Worm (Caenorhabditis elegans) whole organism, late embryonic: Measurements from ENCODE around the gene T01G6.10.

Experiments used
- ama-1 ChIP-seq: fragments of 150-350 bp; optimal IDR thresholded peaks from 2 replicates; lab custom pipeline; 2014
- dve-1 ChIP-seq: sonication (generic microtip); optimal IDR thresholded peaks from 2 replicates; lab custom pipeline; 2017; ENCODE audit warnings: antibody characterized with exemption, mild to moderate bottlenecking, missing genetic modification characterization, missing compliant biosample characterization
- hlh-13 ChIP-seq: fragments of 200-800 bp; sonication (Bioruptor generic); optimal IDR thresholded peaks from 2 replicates; lab custom pipeline; 2018; ENCODE audit warnings: mild to moderate bottlenecking, missing genetic modification characterization, missing compliant biosample characterization
- pqm-1 ChIP-seq: sonication (generic microtip); optimal IDR thresholded peaks from 2 replicates; lab custom pipeline; 2016; ENCODE audit warnings: missing genetic modification characterization, missing compliant biosample characterization
- pros-1 ChIP-seq: fragments of 150-350 bp; optimal IDR thresholded peaks from 2 replicates; lab custom pipeline; 2014; ENCODE audit warnings: missing biosample characterization, missing genetic modification reagents, missing genetic modification characterization
- sox-2 ChIP-seq: fragments of 200-800 bp; sonication (Bioruptor generic); IDR thresholded peaks from 2 replicates; pipeline ENCODE4 v1.3.6; 2022; ENCODE audit warnings: missing genetic modification reagents, missing genetic modification characterization, missing compliant biosample characterization

ce11 chrV:472589-472988 lies 30.4 kb downstream of the T01G6.10 start, which contains the start of gene srt-31:
- TF ChIP-seq pros-1 (no peak), ama-1 (no peak), pqm-1 (tag; lab: Kevin White, UChicago) (no peak), hlh-13 (GFP tag; lab: Kevin White, UChicago) (no peak), sox-2 (GFP tag; lab: Robert Waterston, UW) (no peak), dve-1 (tag; lab: Kevin White, UChicago) (no peak)
